Worm (Caenorhabditis elegans) whole organism, L4 larva: ENCODE measurements around the gene sbds-1.

Experiments used
- F10B5.3 ChIP-seq: sonication (generic microtip); optimal IDR thresholded peaks from 2 replicates; lab custom pipeline; 2016; ENCODE audit warnings: mild to moderate bottlenecking, missing genetic modification characterization, missing compliant biosample characterization
- F44E2.7 ChIP-seq: fragments of 200-800 bp; sonication (Bioruptor generic); IDR thresholded peaks from 2 replicates; pipeline ENCODE4 v2.1.2; 2022; ENCODE audit warnings: missing genetic modification characterization, missing compliant biosample characterization
- F49E8.2 ChIP-seq: sonication (generic microtip); optimal IDR thresholded peaks from 2 replicates; lab custom pipeline; 2016; ENCODE audit warnings: missing compliant biosample characterization, mild to moderate bottlenecking, missing genetic modification characterization, borderline replicate concordance
- R02D3.7 ChIP-seq: fragments of 150-350 bp; sonication (generic microtip); optimal IDR thresholded peaks from 3 replicates; lab custom pipeline; 2014; ENCODE audit warnings: missing biosample characterization, missing genetic modification characterization
- Y48G9A.11 ChIP-seq: fragments of 200-800 bp; sonication (Bioruptor generic); IDR thresholded peaks from 2 replicates; pipeline ENCODE4 v1.3.6; 2022; ENCODE audit warnings: missing genetic modification reagents, missing genetic modification characterization, missing compliant biosample characterization
- Y5F2A.4 ChIP-seq: fragments of 200-800 bp; sonication (Bioruptor generic); optimal IDR thresholded peaks from 2 replicates; lab custom pipeline; 2018; ENCODE audit warnings: mild to moderate bottlenecking, missing genetic modification characterization, missing compliant biosample characterization
- Y75B8A.6 ChIP-seq: fragments of 200-800 bp; sonication (Bioruptor generic); IDR thresholded peaks from 2 replicates; pipeline ENCODE4 v1.3.6; 2022; ENCODE audit warnings: missing genetic modification reagents, missing genetic modification characterization, missing compliant biosample characterization
- aha-1 ChIP-seq: fragments of 150-350 bp; peaks from one replicate; lab custom pipeline; 2014; ENCODE audit warnings: missing biosample characterization, missing genetic modification characterization
- aly-2 ChIP-seq: sonication (generic microtip); optimal IDR thresholded peaks from 2 replicates; lab custom pipeline; 2018; ENCODE audit warnings: missing biosample characterization, missing genetic modification characterization
- ceh-28 ChIP-seq: fragments of 150-350 bp; optimal IDR thresholded peaks from 2 replicates; lab custom pipeline; 2014; ENCODE audit warnings: missing biosample characterization, missing genetic modification reagents, missing genetic modification characterization
- ceh-32 ChIP-seq: sonication (generic microtip); optimal IDR thresholded peaks from 2 replicates; lab custom pipeline; 2016; ENCODE audit warnings: mild to moderate bottlenecking, missing genetic modification characterization, missing compliant biosample characterization; ENCODE audit not compliant: poor library complexity
- daf-12 ChIP-seq: fragments of 150-350 bp; optimal IDR thresholded peaks from 2 replicates; lab custom pipeline; 2014; ENCODE audit warnings: missing biosample characterization, missing genetic modification reagents, missing genetic modification characterization
- daf-16 ChIP-seq, 3 experiments: sonication (generic microtip); optimal IDR thresholded peaks; 2 replicates each; lab custom pipeline; 2016 to 2017; ENCODE audit warnings: missing genetic modification characterization in 3 of 3, missing genetic modification reagents in 3 of 3, mild to moderate bottlenecking in 2 of 3, missing compliant biosample characterization in 2 of 3, missing biosample characterization in 1 of 3, moderate library complexity in 1 of 3
- daf-19 ChIP-seq: fragments of 200-800 bp; sonication (Bioruptor generic); conservative IDR thresholded peaks from 2 replicates; pipeline ENCODE4 v1.3.6; 2022; ENCODE audit warnings: missing genetic modification characterization, missing compliant biosample characterization
- dmd-6 ChIP-seq: fragments of 200-800 bp; sonication (Bioruptor generic); IDR thresholded peaks from 2 replicates; pipeline ENCODE4 v1.3.6; 2022; ENCODE audit warnings: missing genetic modification reagents, missing genetic modification characterization, missing compliant biosample characterization
- duxl-1 ChIP-seq: sonication (generic microtip); optimal IDR thresholded peaks from 2 replicates; lab custom pipeline; 2016; ENCODE audit warnings: mild to moderate bottlenecking, missing genetic modification characterization, moderate library complexity, missing compliant biosample characterization; ENCODE audit not compliant: poor library complexity
- dve-1 ChIP-seq: sonication (generic microtip); optimal IDR thresholded peaks from 2 replicates; lab custom pipeline; 2017; ENCODE audit warnings: antibody characterized with exemption, mild to moderate bottlenecking, missing genetic modification characterization, missing compliant biosample characterization; ENCODE audit not compliant: insufficient read depth
- fkh-10 ChIP-seq: fragments of 150-350 bp; optimal IDR thresholded peaks from 2 replicates; lab custom pipeline; 2014; ENCODE audit warnings: missing biosample characterization, missing genetic modification reagents, missing genetic modification characterization
- fos-1 ChIP-seq: fragments of 150-350 bp; optimal IDR thresholded peaks from 2 replicates; lab custom pipeline; 2014; ENCODE audit warnings: missing biosample characterization, missing genetic modification characterization
- gei-8 ChIP-seq: fragments of 200-800 bp; sonication (Bioruptor generic); optimal IDR thresholded peaks from 2 replicates; lab custom pipeline; 2018; ENCODE audit warnings: mild to moderate bottlenecking, missing genetic modification characterization, missing compliant biosample characterization
- hlh-11 ChIP-seq: fragments of 200-800 bp; sonication (Bioruptor generic); optimal IDR thresholded peaks from 2 replicates; lab custom pipeline; 2018; ENCODE audit warnings: mild to moderate bottlenecking, missing genetic modification characterization, missing compliant biosample characterization
- hlh-30 ChIP-seq: sonication (generic microtip); optimal IDR thresholded peaks from 2 replicates; lab custom pipeline; 2017; ENCODE audit warnings: antibody characterized with exemption, mild to moderate bottlenecking, missing genetic modification characterization, missing compliant biosample characterization; ENCODE audit not compliant: insufficient read depth
- hmg-1.1 ChIP-seq: fragments of 200-800 bp; sonication (Bioruptor generic); IDR thresholded peaks from 2 replicates; pipeline ENCODE4 v1.3.6; 2022; ENCODE audit warnings: missing genetic modification reagents, missing genetic modification characterization, missing compliant biosample characterization
- jun-1 ChIP-seq: fragments of 150-350 bp; optimal IDR thresholded peaks from 2 replicates; lab custom pipeline; 2014; ENCODE audit warnings: missing biosample characterization, missing genetic modification reagents, missing genetic modification characterization
- lin-13 ChIP-seq: fragments of 150-350 bp; optimal IDR thresholded peaks from 2 replicates; lab custom pipeline; 2014; ENCODE audit warnings: missing biosample characterization, missing genetic modification reagents, missing genetic modification characterization
- madf-5 ChIP-seq, 2 experiments: fragments of 200-800 bp; sonication (Bioruptor generic); IDR thresholded peaks; 2 replicates each; pipeline ENCODE4 v1.3.6; 2022; ENCODE audit warnings: missing compliant biosample characterization in 2 of 2, missing genetic modification characterization in 2 of 2
- mdl-1 ChIP-seq, 2 experiments: fragments of 150-350 bp in 1 of 2; sonication (generic microtip) in 1 of 2; optimal IDR thresholded peaks; 2 replicates each; lab custom pipeline; 2014 to 2017; ENCODE audit warnings: missing biosample characterization in 2 of 2, missing genetic modification characterization in 2 of 2
- mdt-29 ChIP-seq: fragments of 200-800 bp; sonication (Bioruptor generic); IDR thresholded peaks from 2 replicates; pipeline ENCODE4 v1.3.6; 2022; ENCODE audit warnings: missing genetic modification reagents, missing genetic modification characterization, missing compliant biosample characterization
- mep-1 ChIP-seq: fragments of 150-350 bp; sonication (generic microtip); optimal IDR thresholded peaks from 3 replicates; lab custom pipeline; 2014; ENCODE audit warnings: missing biosample characterization, missing genetic modification characterization
- mes-2 ChIP-seq: sonication (generic microtip); optimal IDR thresholded peaks from 2 replicates; lab custom pipeline; 2016; ENCODE audit warnings: missing genotype, mild to moderate bottlenecking, missing genetic modification characterization, missing compliant biosample characterization; ENCODE audit not compliant: poor library complexity, severe bottlenecking
- mxl-3 ChIP-seq: fragments of 200-800 bp; sonication (Bioruptor generic); optimal IDR thresholded peaks from 2 replicates; lab custom pipeline; 2018; ENCODE audit warnings: mild to moderate bottlenecking, missing genetic modification characterization, missing compliant biosample characterization
- nhr-10 ChIP-seq: fragments of 150-350 bp; optimal IDR thresholded peaks from 2 replicates; lab custom pipeline; 2014; ENCODE audit warnings: missing biosample characterization, missing genetic modification characterization
- nhr-102 ChIP-seq: sonication (generic microtip); optimal IDR thresholded peaks from 2 replicates; lab custom pipeline; 2016; ENCODE audit warnings: mild to moderate bottlenecking, missing genetic modification characterization, moderate library complexity, missing compliant biosample characterization
- nhr-11 ChIP-seq: fragments of 150-350 bp; optimal IDR thresholded peaks from 2 replicates; lab custom pipeline; 2014; ENCODE audit warnings: missing biosample characterization, missing genetic modification characterization
- nhr-28 ChIP-seq: fragments of 150-350 bp; optimal IDR thresholded peaks from 2 replicates; lab custom pipeline; 2014; ENCODE audit warnings: missing biosample characterization, missing genetic modification characterization
- nhr-48 ChIP-seq: sonication (generic microtip); optimal IDR thresholded peaks from 2 replicates; lab custom pipeline; 2016; ENCODE audit warnings: mild to moderate bottlenecking, missing genetic modification characterization, missing compliant biosample characterization
- nhr-6 ChIP-seq: fragments of 150-350 bp; optimal IDR thresholded peaks from 2 replicates; lab custom pipeline; 2014; ENCODE audit warnings: missing biosample characterization, missing genetic modification characterization
- nhr-76 ChIP-seq: fragments of 150-350 bp; optimal IDR thresholded peaks from 2 replicates; lab custom pipeline; 2014; ENCODE audit warnings: missing biosample characterization, missing genetic modification characterization
- pha-4 ChIP-seq, 2 experiments: fragments of 150-350 bp in 1 of 2; fragments of 200-800 bp in 1 of 2; sonication (Bioruptor generic) in 1 of 2; IDR thresholded peaks in 1 of 2; optimal IDR thresholded peaks in 1 of 2; 2 replicates each; pipeline versions ENCODE4 v1.3.6 to Lab custom; 2014 to 2022; ENCODE audit warnings: missing genetic modification characterization in 2 of 2, missing genetic modification reagents in 2 of 2, missing biosample characterization in 1 of 2, missing compliant biosample characterization in 1 of 2
- php-3 ChIP-seq: fragments of 200-800 bp; sonication (Bioruptor generic); IDR thresholded peaks from 2 replicates; pipeline ENCODE4 v1.3.6; 2022; ENCODE audit warnings: missing genetic modification reagents, missing genetic modification characterization, missing compliant biosample characterization
- saeg-2 ChIP-seq: fragments of 200-800 bp; sonication (Bioruptor generic); IDR thresholded peaks from 2 replicates; pipeline ENCODE4 v1.3.6; 2022; ENCODE audit warnings: missing genetic modification reagents, missing genetic modification characterization, missing compliant biosample characterization
- skn-1 ChIP-seq: fragments of 150-350 bp; optimal IDR thresholded peaks from 2 replicates; lab custom pipeline; 2014; ENCODE audit warnings: missing biosample characterization, missing genetic modification characterization
- snpc-1.2 ChIP-seq: fragments of 200-800 bp; sonication (Bioruptor generic); IDR thresholded peaks from 2 replicates; pipeline ENCODE4 v1.3.6; 2022; ENCODE audit warnings: missing genetic modification reagents, missing genetic modification characterization, missing compliant biosample characterization
- tra-1 ChIP-seq: fragments of 200-800 bp; sonication (Bioruptor generic); IDR thresholded peaks from 2 replicates; pipeline ENCODE4 v1.3.6; 2022; ENCODE audit warnings: missing genetic modification reagents, missing genetic modification characterization, missing compliant biosample characterization
- unc-39 ChIP-seq: sonication (generic microtip); optimal IDR thresholded peaks from 2 replicates; lab custom pipeline; 2017; ENCODE audit warnings: missing biosample characterization, missing genetic modification characterization
- unc-62 ChIP-seq, 3 experiments: fragments of 150-350 bp in 1 of 3; sonication (generic microtip); optimal IDR thresholded peaks in 2 of 3; peaks in 1 of 3; 1 replicate in 1 of 3; 2 replicates in 2 of 3; lab custom pipeline; 2014 to 2017; ENCODE audit warnings: missing biosample characterization in 3 of 3, missing genetic modification characterization in 3 of 3, missing genetic modification reagents in 3 of 3, missing genotype in 1 of 3
- zag-1 ChIP-seq: fragments of 150-350 bp; optimal IDR thresholded peaks from 2 replicates; lab custom pipeline; 2014; ENCODE audit warnings: missing biosample characterization, missing genetic modification characterization
- ztf-7 ChIP-seq: fragments of 150-350 bp; optimal IDR thresholded peaks from 2 replicates; lab custom pipeline; 2014; ENCODE audit warnings: missing biosample characterization, missing genetic modification characterization

Gene sbds-1

DNA sequence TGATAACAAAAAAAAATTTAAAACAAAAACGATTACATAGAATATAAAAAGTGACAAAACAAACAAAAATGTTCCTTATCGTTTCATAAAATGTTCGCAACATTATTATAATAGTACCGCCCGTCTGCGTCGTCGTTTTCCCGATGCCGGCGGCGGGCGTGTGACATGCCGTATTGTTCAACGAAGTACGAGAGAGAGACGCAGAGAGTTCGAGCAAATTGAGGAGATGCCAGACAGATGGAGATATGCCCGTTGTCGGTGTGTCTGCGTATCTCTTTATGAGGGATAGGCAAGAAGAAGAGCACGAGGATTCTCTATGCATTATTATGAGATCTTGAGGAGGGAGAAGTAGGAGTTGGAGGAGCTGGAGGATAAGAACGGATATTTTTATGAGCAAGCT is 14.5 kb downstream of the sbds-1 start (continued):
- peak; percentile 65 for TF ChIP-seq mes-2 (tag; lab: Kevin White, UChicago)
- TF ChIP-seq Y5F2A.4 (GFP tag; lab: Kevin White, UChicago), result no peak
- TF ChIP-seq hmg-1.1 (GFP tag; lab: Robert Waterston, UW), result peak; percentile 91
- TF ChIP-seq tra-1, result peak; percentile 77
- peak; percentile 73 for TF ChIP-seq lin-13 (GFP tag; lab: Kevin White, UChicago)
- TF ChIP-seq ceh-28 (tag; lab: Kevin White, UChicago), result no peak

DNA sequence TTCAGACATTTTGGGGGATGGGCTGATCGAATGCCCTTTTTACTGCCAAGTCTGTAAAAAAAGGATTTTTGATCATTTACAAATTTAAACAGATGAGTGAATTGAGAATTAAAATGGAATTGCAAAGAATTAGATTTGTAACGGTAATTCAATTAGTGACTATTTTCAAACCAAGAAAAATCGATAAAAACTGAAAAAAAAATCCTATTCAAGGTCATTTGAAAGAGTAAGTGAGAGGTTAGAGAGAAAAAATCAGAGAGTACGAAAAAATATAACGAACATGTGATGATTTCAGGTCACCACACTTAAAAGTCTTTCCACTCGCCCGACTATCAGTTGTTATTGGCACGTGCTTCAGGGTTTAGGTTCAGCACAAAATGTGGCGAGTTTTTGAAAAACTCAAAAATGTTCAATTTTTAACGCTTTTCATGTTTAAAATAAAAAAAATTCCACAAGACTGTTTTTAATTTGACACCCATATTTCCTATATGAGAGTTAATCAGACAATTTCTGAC is 18.0 kb downstream of the sbds-1 start, which contains the start of gene T19C3.4:
Gene T19C3.4 (minus strand): TSS at position 51 of the 515 bp plus-strand sequence.
- TF ChIP-seq hlh-11 (tag; lab: Kevin White, UChicago) (peak; percentile 56), nhr-48 (no peak), dmd-6 (peak; percentile 81), daf-19 (no peak), Y75B8A.6 (GFP tag; lab: Robert Waterston, UW) (no peak), F10B5.3 (tag; lab: Kevin White, UChicago) (no peak), unc-62 (GFP tag; optimal IDR thresholded peaks at IDR 0.05 in 1 of 2; lab: Kevin White, UChicago) (no peak), unc-62 (tag; optimal IDR thresholded peaks at IDR 0.05; lab: Kevin White, UChicago) (no peak), ztf-7 (no peak), mxl-3 (peak; percentile 11), daf-12 (tag; lab: Kevin White, UChicago) (no peak), madf-5 (GFP tag; IDR thresholded peaks at IDR 0.05; lab: Robert Waterston, UW) (no peak), ceh-32 (no peak), nhr-28 (tag; lab: Kevin White, UChicago) (peak; percentile 73), mdt-29 (GFP tag; lab: Robert Waterston, UW) (peak; percentile 26; the same call in 1 of the 2 replicates), nhr-102 (tag; lab: Kevin White, UChicago) (no peak), hlh-30 (tag; lab: Kevin White, UChicago) (peak; percentile 87), mdl-1 (tag; optimal IDR thresholded peaks at IDR 0.05; lab: Kevin White, UChicago) (peak in 1 of 2 experiments; percentile 63), skn-1 (tag; lab: Kevin White, UChicago) (no peak), saeg-2 (GFP tag; lab: Robert Waterston, UW) (no peak), R02D3.7 (tag; lab: Kevin White, UChicago) (no peak), jun-1 (no peak), php-3 (GFP tag; lab: Robert Waterston, UW) (0 out of 2 replicates have a peak, but pooled peaks have one; percentile 44), nhr-6 (tag; lab: Kevin White, UChicago) (no peak), mep-1 (tag; lab: Kevin White, UChicago) (peak; percentile 19), nhr-10 (no peak), aly-2 (tag; lab: Kevin White, UChicago) (no peak), snpc-1.2 (GFP tag; lab: Robert Waterston, UW) (no peak), nhr-11 (tag; lab: Kevin White, UChicago) (no peak), gei-8 (GFP tag; lab: Kevin White, UChicago) (no peak), dve-1 (tag; lab: Kevin White, UChicago) (peak; percentile 58), F49E8.2 (tag; lab: Kevin White, UChicago) (no peak), pha-4 (GFP tag; IDR thresholded peaks at IDR 0.05; lab: Robert Waterston, UW) (no peak), pha-4 (tag; optimal IDR thresholded peaks at IDR 0.05; lab: Kevin White, UChicago) (no peak), F44E2.7 (GFP tag; lab: Robert Waterston, UW) (no peak), aha-1 (peak; percentile 23), daf-16 (GFP tag; optimal IDR thresholded peaks at IDR 0.05; lab: Kevin White, UChicago) (no peak), daf-16 (tag; optimal IDR thresholded peaks at IDR 0.05; lab: Kevin White, UChicago) (peak; percentile 39), zag-1 (tag; lab: Kevin White, UChicago) (no peak), fos-1 (tag; lab: Kevin White, UChicago) (no peak), unc-39 (tag; lab: Kevin White, UChicago) (no peak), Y48G9A.11 (GFP tag; lab: Robert Waterston, UW) (no peak), fkh-10 (GFP tag; lab: Kevin White, UChicago) (no peak), duxl-1 (tag; lab: Kevin White, UChicago) (no peak), nhr-76 (no peak)
